Fruit fly (Drosophila melanogaster): Measurements from ENCODE around the gene CG3597.

CG3597 gene

DNA sequence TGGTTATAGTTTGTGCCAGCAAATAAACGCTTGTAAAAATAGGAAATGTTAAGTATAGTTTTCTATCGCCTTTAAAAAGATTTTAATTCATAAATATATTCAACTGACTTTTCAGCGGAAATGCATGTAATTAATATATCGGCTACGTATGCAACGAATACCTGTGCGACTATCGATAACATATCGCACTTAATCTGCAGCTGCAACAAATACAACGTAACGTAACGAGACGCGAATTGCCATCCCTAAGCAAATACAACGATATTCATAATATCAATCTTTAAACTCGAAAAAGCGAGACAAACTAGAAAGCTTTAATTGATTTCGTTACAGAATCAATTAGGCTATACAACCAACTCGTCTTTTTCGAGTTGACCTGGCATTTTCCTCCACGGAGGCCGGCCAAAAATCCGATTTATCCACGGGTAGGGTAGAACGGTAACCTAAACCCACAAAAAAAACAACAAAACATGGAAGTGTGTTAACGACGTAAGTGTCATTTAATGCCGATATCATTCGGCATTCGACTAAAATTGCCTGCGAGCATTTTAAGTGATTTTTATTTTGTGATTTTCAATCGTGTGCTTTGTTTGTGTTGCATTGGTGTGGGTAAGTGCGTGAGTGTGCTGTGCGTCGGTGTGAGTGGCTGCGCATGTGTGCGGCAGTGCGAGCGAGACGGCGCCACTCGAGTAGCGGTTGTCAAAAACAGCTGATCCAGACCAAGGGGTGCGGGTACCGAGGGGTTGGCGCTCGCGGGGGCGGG is 4.5 kb upstream of the CG3597 start, which contains the start of gene Atxn7 (continued):
- TF ChIP-seq CG18764 (GFP tag; optimal IDR thresholded peaks at IDR 0.05) (no peak), cad (GFP tag; optimal IDR thresholded peaks at IDR 0.05) (no peak), Chrac-16 (GFP tag; optimal IDR thresholded peaks at IDR 0.05) (no peak), salm (tag; optimal IDR thresholded peaks at IDR 0.05) (peak; percentile 76), bigmax (GFP tag; optimal IDR thresholded peaks at IDR 0.05) (peak; percentile 50), HLH3B (GFP tag; IDR thresholded peaks at IDR 0.05) (peak; percentile 59; the same call in 1 of the 2 replicates), Mrtf (GFP tag; IDR thresholded peaks at IDR 0.05) (no peak), pum (GFP tag; optimal IDR thresholded peaks at IDR 0.05) (no peak), mirr (GFP tag; optimal IDR thresholded peaks at IDR 0.05) (peak; percentile 67), CG1024 (GFP tag; IDR thresholded peaks at IDR 0.05) (0 out of 2 replicates have a peak, but pooled peaks have one; percentile 21), h (optimal IDR thresholded peaks at IDR 0.05) (no peak), ci (GFP tag; IDR thresholded peaks at IDR 0.05) (peak; percentile 95), Bgb (GFP tag; IDR thresholded peaks at IDR 0.05; ENCODE audit: partially characterized antibody) (peak; percentile 98), CG18476 (GFP tag; optimal IDR thresholded peaks at IDR 0.05) (no peak), CG8478 (optimal IDR thresholded peaks at IDR 0.05) (peak; percentile 89), crol (GFP tag; IDR thresholded peaks at IDR 0.05) (peak; percentile 100), sisA (GFP tag; IDR thresholded peaks at IDR 0.05) (no peak), otp (GFP tag; IDR thresholded peaks at IDR 0.05) (peak; percentile 75; the same call in 2 of the 3 replicates), CG10543 (GFP tag; optimal IDR thresholded peaks at IDR 0.05) (peak; percentile 61), pfk (GFP tag; optimal IDR thresholded peaks at IDR 0.05) (peak; percentile 49), oc (tag; optimal IDR thresholded peaks at IDR 0.05) (peak; percentile 88), run (tag; optimal IDR thresholded peaks at IDR 0.05) (no peak), CG4424 (GFP tag; optimal IDR thresholded peaks at IDR 0.05) (peak; percentile 44), CG7928 (GFP tag; optimal IDR thresholded peaks at IDR 0.05) (no peak), gt (GFP tag; IDR thresholded peaks at IDR 0.05) (no peak), insv (GFP tag; optimal IDR thresholded peaks at IDR 0.05) (peak in 1 of 2 experiments; percentile 41), sug (tag; optimal IDR thresholded peaks at IDR 0.05) (peak; percentile 89), B-H1 (GFP tag; IDR thresholded peaks at IDR 0.05) (no peak), CrebB (tag; optimal IDR thresholded peaks at IDR 0.05) (peak; percentile 74), CG11456 (GFP tag; IDR thresholded peaks at IDR 0.05) (peak; percentile 81; the same call in 2 of the 3 replicates), chm (GFP tag; IDR thresholded peaks at IDR 0.05) (peak; percentile 90), Pdp1 (GFP tag; optimal IDR thresholded peaks at IDR 0.05) (peak; percentile 24 to 89), Atf6 (GFP tag; IDR thresholded peaks at IDR 0.05) (peak; percentile 39), CG30431 (GFP tag; optimal IDR thresholded peaks at IDR 0.05) (no peak), CG31365 (tag; optimal IDR thresholded peaks at IDR 0.05) (no peak), sna (GFP tag; IDR thresholded peaks at IDR 0.05; ENCODE audit: partially characterized antibody) (peak; percentile 82), Nf-YC (tag; optimal IDR thresholded peaks at IDR 0.05) (peak; percentile 42), zf30C (GFP tag; optimal IDR thresholded peaks at IDR 0.05) (peak; percentile 27), org-1 (GFP tag; optimal IDR thresholded peaks at IDR 0.05) (peak; percentile 8), CG6683 (GFP tag; optimal IDR thresholded peaks at IDR 0.05) (no peak), CG4360 (GFP tag; IDR thresholded peaks at IDR 0.05) (peak; percentile 48; the same call in 1 of the 2 replicates), Scr (GFP tag; IDR thresholded peaks at IDR 0.05; ENCODE audit: partially characterized antibody) (peak; percentile 96), MTF-1 (GFP tag; optimal IDR thresholded peaks at IDR 0.05; ENCODE audit: borderline replicate concordance) (peak; percentile 70), bsh (GFP tag; optimal IDR thresholded peaks at IDR 0.05) (peak; percentile 1 to 74), ewg (GFP tag; optimal IDR thresholded peaks at IDR 0.05) (peak; percentile 97), amos (GFP tag; IDR thresholded peaks at IDR 0.05; ENCODE audit: partially characterized antibody) (peak; percentile 98), unpg (GFP tag; optimal IDR thresholded peaks at IDR 0.05) (peak; percentile 80), CG3847 (GFP tag; IDR thresholded peaks at IDR 0.05) (peak; percentile 36; the same call in 1 of the 2 replicates), schlank (tag; optimal IDR thresholded peaks at IDR 0.05) (peak; percentile 65)
